Worm (Caenorhabditis elegans) whole organism, midembryonic: Measurements from ENCODE around the gene che-7.

Experiments used
- T22C8.4 ChIP-seq: fragments of 200-800 bp; sonication (Bioruptor generic); IDR thresholded peaks from 2 replicates; pipeline ENCODE4 v1.3.6; 2022; ENCODE audit warnings: missing genetic modification characterization, missing compliant biosample characterization
- cog-1 ChIP-seq: sonication (generic microtip); optimal IDR thresholded peaks from 2 replicates; lab custom pipeline; 2016; ENCODE audit warnings: missing genetic modification characterization, missing compliant biosample characterization
- flt-1 ChIP-seq: fragments of 200-800 bp; sonication (Bioruptor generic); IDR thresholded peaks from 2 replicates; pipeline ENCODE4 v1.3.6; 2022; ENCODE audit warnings: missing genetic modification characterization, missing compliant biosample characterization
- ref-1 ChIP-seq: fragments of 200-800 bp; sonication (Bioruptor generic); conservative IDR thresholded peaks from 2 replicates; pipeline ENCODE4 v1.3.6; 2022; ENCODE audit warnings: missing genetic modification reagents, missing genetic modification characterization, missing compliant biosample characterization
- tab-1 ChIP-seq: fragments of 200-800 bp; sonication (Bioruptor generic); IDR thresholded peaks from 2 replicates; pipeline ENCODE4 v1.3.6; 2022; ENCODE audit warnings: missing genetic modification characterization, missing compliant biosample characterization
- ztf-23 ChIP-seq: fragments of 200-800 bp; sonication (Bioruptor generic); IDR thresholded peaks from 2 replicates; pipeline ENCODE4 v1.3.6; 2022; ENCODE audit warnings: missing genetic modification reagents, missing genetic modification characterization, missing compliant biosample characterization
- ztf-29 ChIP-seq: fragments of 200-800 bp; sonication (Bioruptor generic); IDR thresholded peaks from 2 replicates; pipeline ENCODE4 v1.3.6; 2022; ENCODE audit warnings: missing genetic modification reagents, missing genetic modification characterization, missing compliant biosample characterization

DNA sequence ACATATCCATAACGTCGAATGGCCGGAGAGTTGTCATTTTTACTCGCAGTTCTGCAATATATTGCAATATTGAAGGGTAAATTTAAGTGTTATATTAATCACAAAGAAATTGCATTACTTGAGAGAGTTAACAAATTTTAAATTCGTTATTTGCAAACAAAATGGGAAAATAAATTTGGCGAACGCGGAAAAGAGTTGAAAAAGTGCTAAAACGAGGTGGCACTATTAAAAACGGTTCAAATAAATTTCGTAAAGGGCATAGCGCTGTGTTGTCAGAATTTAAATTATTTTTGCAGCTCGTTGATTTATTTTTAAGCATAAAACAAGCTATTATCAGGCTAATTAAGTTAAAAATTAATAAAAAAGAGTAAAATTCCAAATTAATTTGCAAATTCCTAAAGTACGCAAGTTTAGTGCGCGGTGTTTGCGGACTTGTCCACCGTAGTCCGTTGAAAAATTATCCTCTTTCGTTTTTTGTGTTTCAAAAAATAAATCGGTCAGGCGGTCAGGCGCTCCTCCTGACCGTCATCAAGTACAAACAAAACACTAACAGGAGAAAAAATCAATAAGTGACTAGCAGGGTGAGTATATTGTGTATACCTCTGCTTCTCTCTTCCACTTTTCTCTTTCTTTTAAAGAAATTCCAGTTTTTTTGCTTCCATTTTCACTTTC, 14.5 kb upstream of the che-7 start, which contains the start of the genes natb-1 and abhd-12:
- TF ChIP-seq tab-1 (GFP tag; lab: Robert Waterston, UW): no peak
- TF ChIP-seq flt-1: 0 out of 2 replicates have a peak, but pooled peaks have one; percentile 52
- no peak for TF ChIP-seq ztf-29 (GFP tag; lab: Robert Waterston, UW)
- TF ChIP-seq T22C8.4 (GFP tag; lab: Robert Waterston, UW): no peak
- TF ChIP-seq ztf-23 (GFP tag; lab: Robert Waterston, UW): no peak
- TF ChIP-seq ref-1 (GFP tag; lab: Robert Waterston, UW): no peak
- no peak for TF ChIP-seq cog-1
